Worm (Caenorhabditis elegans) whole organism, L4 larva: ENCODE results near the gene C33D9.6.

ENCODE experiments used
- mxl-2 ChIP-seq: fragments of 200-800 bp; sonication (Bioruptor generic); conservative IDR thresholded peaks from 2 replicates; pipeline ENCODE4 v1.3.6; 2022; ENCODE audit warnings: missing genetic modification reagents, missing genetic modification characterization, missing compliant biosample characterization
- nhr-28 ChIP-seq: fragments of 150-350 bp; optimal IDR thresholded peaks from 2 replicates; lab custom pipeline; 2014; ENCODE audit warnings: missing biosample characterization, missing genetic modification characterization

DNA sequence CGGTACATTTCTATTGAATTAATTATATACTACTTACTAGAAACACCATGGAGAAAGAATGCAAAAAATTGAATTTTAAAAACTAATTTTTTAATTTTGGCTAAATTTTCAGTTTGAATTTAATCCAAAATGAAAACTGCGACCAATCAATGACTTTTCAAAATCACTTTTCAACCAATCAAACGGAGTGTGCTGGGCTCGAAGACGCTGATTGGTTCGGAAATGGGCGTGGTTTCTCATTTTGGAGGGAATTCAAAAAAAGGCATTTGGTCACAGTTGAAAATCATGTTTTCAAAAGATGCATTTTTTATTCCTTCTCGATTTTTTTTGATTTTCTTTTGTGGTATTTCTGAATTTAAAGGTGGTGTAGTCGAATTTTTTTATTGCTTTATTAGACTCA lies 29.0 kb downstream of the C33D9.6 start:
- TF ChIP-seq nhr-28 (tag; lab: Kevin White, UChicago): no peak
- TF ChIP-seq mxl-2 (GFP tag; lab: Robert Waterston, UW): no peak
